Worm (Caenorhabditis elegans) whole organism, early embryonic: Measurements from ENCODE around the gene aexr-3.

ENCODE experiments used
- B0310.2 ChIP-seq: sonication (generic microtip); optimal IDR thresholded peaks from 2 replicates; lab custom pipeline; 2016; ENCODE audit warnings: mild to moderate bottlenecking, missing genetic modification characterization, missing compliant biosample characterization
- F13C5.2 ChIP-seq: sonication (generic microtip); optimal IDR thresholded peaks from 2 replicates; lab custom pipeline; 2017; ENCODE audit warnings: mild to moderate bottlenecking, missing genetic modification characterization, inconsistent platforms, missing compliant biosample characterization
- aly-1 ChIP-seq: sonication (generic microtip); optimal IDR thresholded peaks from 2 replicates; lab custom pipeline; 2016; ENCODE audit warnings: missing genetic modification characterization, missing compliant biosample characterization
- ama-1 ChIP-seq: fragments of 150-350 bp; optimal IDR thresholded peaks from 2 replicates; lab custom pipeline; 2014
- ceh-13 ChIP-seq: fragments of 200-800 bp; sonication (Bioruptor generic); optimal IDR thresholded peaks from 2 replicates; lab custom pipeline; 2018; ENCODE audit warnings: mild to moderate bottlenecking, missing genetic modification characterization, missing compliant biosample characterization
- ceh-36 ChIP-seq: sonication (generic microtip); optimal IDR thresholded peaks from 2 replicates; lab custom pipeline; 2016; ENCODE audit warnings: missing genetic modification characterization, inconsistent platforms, missing compliant biosample characterization
- ets-7 ChIP-seq: sonication (generic microtip); optimal IDR thresholded peaks from 2 replicates; lab custom pipeline; 2016; ENCODE audit warnings: missing genotype, missing genetic modification characterization, missing compliant biosample characterization
- flt-1 ChIP-seq: fragments of 200-800 bp; sonication (Bioruptor generic); IDR thresholded peaks from 2 replicates; pipeline ENCODE4 v1.3.6; 2022; ENCODE audit warnings: missing genetic modification characterization, missing compliant biosample characterization
- hmbx-1 ChIP-seq: sonication (generic microtip); optimal IDR thresholded peaks from 2 replicates; lab custom pipeline; 2016; ENCODE audit warnings: mild to moderate bottlenecking, missing genetic modification characterization, missing compliant biosample characterization
- hmg-4 ChIP-seq: fragments of 200-800 bp; sonication (Bioruptor generic); optimal IDR thresholded peaks from 2 replicates; lab custom pipeline; 2018; ENCODE audit warnings: mild to moderate bottlenecking, missing genetic modification characterization, missing compliant biosample characterization
- hnd-1 ChIP-seq: sonication (generic microtip); optimal IDR thresholded peaks from 2 replicates; lab custom pipeline; 2016; ENCODE audit warnings: missing genetic modification characterization, missing compliant biosample characterization
- pes-1 ChIP-seq: fragments of 200-800 bp; sonication (Bioruptor generic); IDR thresholded peaks from 2 replicates; pipeline ENCODE4 v1.3.6; 2022; ENCODE audit warnings: missing genetic modification reagents, missing genetic modification characterization, missing compliant biosample characterization
- scrt-1 ChIP-seq: fragments of 200-800 bp; sonication (Bioruptor generic); IDR thresholded peaks from 2 replicates; pipeline ENCODE4 v1.3.6; 2022; ENCODE audit warnings: missing genetic modification characterization, missing compliant biosample characterization
- sea-1 ChIP-seq: fragments of 200-800 bp; sonication (Bioruptor generic); conservative IDR thresholded peaks from 2 replicates; pipeline ENCODE4 v1.3.6; 2022; ENCODE audit warnings: missing genetic modification characterization, missing compliant biosample characterization
- tbx-11 ChIP-seq: fragments of 200-800 bp; sonication (Bioruptor generic); IDR thresholded peaks from 2 replicates; pipeline ENCODE4 v1.3.6; 2022; ENCODE audit warnings: missing genetic modification characterization, missing compliant biosample characterization
- tbx-37 ChIP-seq: fragments of 200-800 bp; sonication (Bioruptor generic); conservative IDR thresholded peaks from 2 replicates; pipeline ENCODE4 v1.3.6; 2022; ENCODE audit warnings: missing genetic modification reagents, missing genetic modification characterization, missing compliant biosample characterization
- tra-4 ChIP-seq: sonication (generic microtip); optimal IDR thresholded peaks from 2 replicates; lab custom pipeline; 2017; ENCODE audit warnings: missing genetic modification characterization, missing compliant biosample characterization

Gene aexr-3

DNA sequence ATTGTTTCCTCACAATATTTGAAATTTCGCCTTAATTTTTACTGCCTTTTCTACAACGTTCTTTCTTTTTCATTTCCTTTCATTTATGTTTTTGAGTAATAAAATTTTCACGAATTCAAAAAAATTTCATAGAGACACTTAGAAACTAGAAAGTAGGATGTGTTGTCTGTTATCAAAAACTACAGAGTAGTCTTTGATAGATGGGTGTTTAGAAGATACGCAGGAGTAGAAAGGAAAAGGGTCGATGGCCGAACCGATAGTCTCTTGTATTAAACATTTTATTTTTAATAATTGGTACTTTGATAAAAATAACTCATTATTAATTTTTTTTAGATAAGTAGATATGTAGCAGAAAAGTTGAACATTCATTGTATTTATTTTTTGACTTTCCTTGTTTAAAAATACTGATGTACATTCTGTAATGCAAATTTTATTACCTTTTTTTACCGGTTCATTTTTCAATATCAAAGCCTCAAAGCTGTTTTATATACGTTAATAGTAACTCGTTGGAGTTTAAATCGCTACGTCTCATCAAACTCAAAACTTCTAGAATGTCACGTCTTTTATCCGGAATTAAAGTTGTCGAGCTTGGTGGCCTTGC is 31.0 kb upstream of the aexr-3 start, which contains the start of gene C24A3.4:
C24A3.4 (plus strand) TSS at position 551 of the 601 bp plus-strand sequence.
- TF ChIP-seq hmg-4 (GFP tag; lab: Kevin White, UChicago) (no peak), scrt-1 (GFP tag; lab: Robert Waterston, UW) (no peak), ets-7 (tag; lab: Kevin White, UChicago) (no peak), hmbx-1 (tag; lab: Kevin White, UChicago) (no peak), ceh-36 (tag; lab: Kevin White, UChicago) (no peak), F13C5.2 (tag; lab: Kevin White, UChicago) (no peak), flt-1 (GFP tag; lab: Robert Waterston, UW) (no peak), pes-1 (no peak), sea-1 (GFP tag; lab: Robert Waterston, UW) (no peak), hnd-1 (tag; lab: Kevin White, UChicago) (no peak), ceh-13 (GFP tag; lab: Kevin White, UChicago) (no peak), tra-4 (tag; lab: Kevin White, UChicago) (no peak), ama-1 (lab: Kevin White, UChicago) (no peak), tbx-11 (no peak)

DNA sequence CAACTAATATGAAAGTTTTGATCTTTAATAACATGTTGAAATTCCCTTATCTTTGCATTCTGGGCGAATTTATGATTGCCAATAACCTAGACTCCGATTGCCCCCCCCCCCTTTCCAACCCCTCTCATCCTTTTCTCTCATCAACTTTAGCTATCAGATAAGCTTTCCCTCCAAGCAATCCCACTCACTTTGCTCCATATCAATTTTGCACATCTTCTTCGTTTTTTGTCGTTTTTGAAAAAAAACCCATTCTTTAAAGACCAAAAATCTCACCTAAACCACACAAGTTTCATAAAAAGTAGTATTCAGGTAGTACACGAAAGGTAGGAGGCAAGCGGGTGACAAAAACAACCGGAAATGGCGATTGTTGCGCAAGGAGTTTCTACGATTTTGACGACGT is 26.9 kb upstream of the aexr-3 start, which contains the start of gene twk-18:
twk-18 (plus strand) TSS at position 301 of the 400 bp plus-strand sequence.
- TF ChIP-seq F13C5.2 (tag; lab: Kevin White, UChicago): no peak
- no peak for TF ChIP-seq tbx-37 (GFP tag; lab: Robert Waterston, UW)
- no peak for TF ChIP-seq tbx-11
- no peak for TF ChIP-seq aly-1 (tag; lab: Kevin White, UChicago)
- TF ChIP-seq hnd-1 (tag; lab: Kevin White, UChicago): no peak
- TF ChIP-seq sea-1 (GFP tag; lab: Robert Waterston, UW): no peak
- TF ChIP-seq B0310.2: no peak
- no peak for TF ChIP-seq pes-1
- no peak for TF ChIP-seq hmg-4 (GFP tag; lab: Kevin White, UChicago)
- no peak for TF ChIP-seq tra-4 (tag; lab: Kevin White, UChicago)
- TF ChIP-seq ama-1 (lab: Kevin White, UChicago): no peak
- no peak for TF ChIP-seq ceh-36 (tag; lab: Kevin White, UChicago)
- no peak for TF ChIP-seq ceh-13 (GFP tag; lab: Kevin White, UChicago)

DNA sequence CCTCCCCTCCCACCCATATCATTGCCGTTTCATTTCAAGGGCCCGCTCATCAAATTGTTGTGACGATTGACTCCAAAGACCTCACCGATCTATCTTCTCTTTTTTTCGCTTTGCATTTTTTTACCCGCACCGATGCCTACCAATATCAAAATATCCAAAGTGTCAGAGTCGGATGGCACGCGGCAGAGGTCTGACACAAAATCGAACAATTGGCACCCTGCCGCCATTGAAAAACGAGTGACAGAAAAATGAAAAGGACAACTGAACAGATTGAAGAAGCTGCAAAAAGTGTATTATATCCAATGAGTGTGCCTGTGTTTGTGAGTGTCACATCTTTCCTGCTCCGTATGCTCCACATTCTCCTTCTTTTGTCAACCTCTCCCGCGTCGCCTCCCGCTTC is 25.5 kb upstream of the aexr-3 start:
- no peak for TF ChIP-seq ama-1 (lab: Kevin White, UChicago)
- TF ChIP-seq pes-1: no peak
- no peak for TF ChIP-seq scrt-1 (GFP tag; lab: Robert Waterston, UW)
- TF ChIP-seq F13C5.2 (tag; lab: Kevin White, UChicago): no peak
- TF ChIP-seq aly-1 (tag; lab: Kevin White, UChicago): no peak
- no peak for TF ChIP-seq ceh-13 (GFP tag; lab: Kevin White, UChicago)
- no peak for TF ChIP-seq B0310.2
- no peak for TF ChIP-seq flt-1 (GFP tag; lab: Robert Waterston, UW)
- TF ChIP-seq tra-4 (tag; lab: Kevin White, UChicago): no peak
- no peak for TF ChIP-seq hmbx-1 (tag; lab: Kevin White, UChicago)
- no peak for TF ChIP-seq tbx-37 (GFP tag; lab: Robert Waterston, UW)
- TF ChIP-seq ceh-36 (tag; lab: Kevin White, UChicago): no peak
- TF ChIP-seq ets-7 (tag; lab: Kevin White, UChicago): no peak

DNA sequence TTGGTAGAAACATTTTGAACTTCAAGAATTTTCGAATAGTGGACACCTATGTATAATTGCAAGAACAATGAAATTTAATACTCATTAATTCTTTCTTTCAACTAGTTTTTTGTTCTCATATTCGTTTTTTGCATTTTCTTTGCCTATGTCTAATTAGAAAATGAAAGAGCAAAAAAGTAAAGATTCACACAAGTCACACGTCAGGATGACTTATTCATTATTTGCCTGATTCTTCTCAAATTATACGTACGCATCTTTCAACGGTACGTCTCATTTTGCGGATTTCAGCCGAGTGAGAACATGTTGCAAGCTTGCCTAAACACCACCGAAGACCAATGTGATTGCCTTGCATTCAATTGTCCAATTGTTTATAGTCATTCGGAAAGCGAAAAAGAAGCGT is 19.7 kb upstream of the aexr-3 start, which contains the start of gene nmur-1:
nmur-1 (plus strand) TSS at position 301 of the 400 bp plus-strand sequence.
- TF ChIP-seq sea-1 (GFP tag; lab: Robert Waterston, UW) (no peak), tra-4 (tag; lab: Kevin White, UChicago) (no peak), ama-1 (lab: Kevin White, UChicago) (no peak), tbx-11 (no peak), hmbx-1 (tag; lab: Kevin White, UChicago) (no peak), hmg-4 (GFP tag; lab: Kevin White, UChicago) (no peak), scrt-1 (GFP tag; lab: Robert Waterston, UW) (no peak), ceh-36 (tag; lab: Kevin White, UChicago) (no peak), ets-7 (tag; lab: Kevin White, UChicago) (no peak), hnd-1 (tag; lab: Kevin White, UChicago) (no peak), ceh-13 (GFP tag; lab: Kevin White, UChicago) (no peak), F13C5.2 (tag; lab: Kevin White, UChicago) (no peak), B0310.2 (no peak), flt-1 (GFP tag; lab: Robert Waterston, UW) (no peak), pes-1 (no peak), tbx-37 (GFP tag; lab: Robert Waterston, UW) (no peak), aly-1 (tag; lab: Kevin White, UChicago) (no peak)

DNA sequence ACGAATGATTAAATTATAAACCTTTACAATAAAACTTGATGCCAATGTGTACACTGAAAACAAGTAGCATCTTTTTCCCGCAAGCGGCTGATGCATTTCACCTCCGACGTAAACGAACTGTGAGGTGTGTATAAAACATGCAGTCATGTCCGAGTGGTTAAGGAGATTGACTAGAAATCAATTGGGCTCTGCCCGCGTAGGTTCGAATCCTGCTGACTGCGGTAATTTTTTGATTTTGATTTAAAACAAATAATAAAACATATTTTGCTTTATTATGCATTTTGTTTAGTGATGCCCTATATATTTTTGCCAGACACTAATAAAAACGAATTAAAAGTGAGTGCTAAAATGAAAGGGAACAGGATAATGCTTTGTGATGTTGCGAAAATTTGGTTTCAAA is 10.5 kb upstream of the aexr-3 start:
- TF ChIP-seq tbx-11: peak; percentile 66; the same call in 1 of the 2 replicates
- TF ChIP-seq pes-1: peak; percentile 82
- TF ChIP-seq ceh-13 (GFP tag; lab: Kevin White, UChicago): peak; percentile 54
- peak; percentile 6 for TF ChIP-seq F13C5.2 (tag; lab: Kevin White, UChicago)
- peak; percentile 33 for TF ChIP-seq hnd-1 (tag; lab: Kevin White, UChicago)
- no peak for TF ChIP-seq aly-1 (tag; lab: Kevin White, UChicago)
- peak; percentile 56 for TF ChIP-seq ceh-36 (tag; lab: Kevin White, UChicago)
- peak; percentile 9 for TF ChIP-seq ets-7 (tag; lab: Kevin White, UChicago)
- no peak for TF ChIP-seq flt-1 (GFP tag; lab: Robert Waterston, UW)

- TF ChIP-seq tbx-11 (no peak), ceh-36 (tag; lab: Kevin White, UChicago) (no peak), tbx-37 (GFP tag; lab: Robert Waterston, UW) (0 out of 2 replicates have a peak, but pooled peaks have one; percentile 20), tra-4 (tag; lab: Kevin White, UChicago) (no peak), F13C5.2 (tag; lab: Kevin White, UChicago) (no peak), sea-1 (GFP tag; lab: Robert Waterston, UW) (no peak), flt-1 (GFP tag; lab: Robert Waterston, UW) (no peak), hnd-1 (tag; lab: Kevin White, UChicago) (peak; percentile 9), ama-1 (lab: Kevin White, UChicago) (no peak), hmg-4 (GFP tag; lab: Kevin White, UChicago) (no peak), pes-1 (no peak; the same call in 1 of the 2 replicates), ets-7 (tag; lab: Kevin White, UChicago) (no peak), ceh-13 (GFP tag; lab: Kevin White, UChicago) (no peak), B0310.2 (no peak)
Observed at ce11 chrX:8969111-8970048, 8.4 kb upstream of the aexr-3 start.
